Worm (Caenorhabditis elegans) whole organism, young adult: ENCODE results near the gene oac-55.

ENCODE experiments used
- snpc-1.3 ChIP-seq: sonication (generic microtip); optimal IDR thresholded peaks from 2 replicates; lab custom pipeline; 2017; ENCODE audit warnings: missing genetic modification characterization, mild to moderate bottlenecking, missing compliant biosample characterization, antibody characterized with exemption, moderate library complexity, missing genotype, missing genetic modification reagents; ENCODE audit not compliant: insufficient read depth

oac-55 gene

ce11 chrV:3814938-3815337, 54.0 kb downstream of the oac-55 start, which contains the start of gene H10D18.1:
Gene H10D18.1, plus strand, starts transcription at chrV:3815214.
- no peak for TF ChIP-seq snpc-1.3 (tag; lab: Kevin White, UChicago)
- TF ChIP-seq, all 124 proteins: peak for 0
